Worm (Caenorhabditis elegans): Measurements from ENCODE around the gene Y51H7C.12.

DNA sequence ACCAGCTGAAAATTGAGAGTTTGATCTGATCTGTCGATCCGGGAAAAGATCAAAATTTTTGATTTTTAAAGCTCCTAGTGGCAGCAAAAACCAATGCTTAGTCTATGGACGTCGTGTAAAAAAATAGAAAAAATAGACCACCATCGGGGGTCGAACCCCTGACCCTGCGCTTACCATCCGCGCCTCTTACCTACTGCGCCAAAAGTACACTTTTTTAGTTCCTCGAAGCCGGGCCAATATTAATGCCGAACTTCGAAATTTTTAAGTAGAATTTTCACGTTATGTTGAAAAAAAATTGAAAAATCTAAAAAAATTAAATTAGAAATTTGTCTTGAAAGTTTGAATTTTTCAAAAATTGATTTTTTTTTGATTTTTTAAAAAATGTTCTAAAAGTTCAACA lies 31.4 kb upstream of the Y51H7C.12 start:
- TF ChIP-seq nfya-1 (tag; optimal IDR thresholded peaks at IDR 0.05) (no peak), tbx-2 (tag; optimal IDR thresholded peaks at IDR 0.05) (no peak), ama-1 (optimal IDR thresholded peaks at IDR 0.05) (no peak), pqm-1 (tag; optimal IDR thresholded peaks at IDR 0.05) (no peak), ttx-3 (tag; optimal IDR thresholded peaks at IDR 0.05) (no peak), pat-9 (tag; optimal IDR thresholded peaks at IDR 0.05) (no peak), sox-2 (GFP tag; IDR thresholded peaks at IDR 0.05) (no peak), elt-2 (tag; optimal IDR thresholded peaks at IDR 0.05) (no peak), sox-4 (tag; optimal IDR thresholded peaks at IDR 0.05) (no peak), ets-4 (tag; optimal IDR thresholded peaks at IDR 0.05) (no peak), nhr-232 (tag; optimal IDR thresholded peaks at IDR 0.05) (no peak), odd-2 (tag; optimal IDR thresholded peaks at IDR 0.05) (no peak)

Data from whole organism, late embryonic.